Fruit fly (Drosophila melanogaster): ENCODE data around the gene vvl.

dm6 chr3L:6812792-6813330 lies 22.9 kb downstream of the vvl start:
- no peak for TF ChIP-seq achi (GFP tag; optimal IDR thresholded peaks at IDR 0.05)
- TF ChIP-seq CG3919 (GFP tag; optimal IDR thresholded peaks at IDR 0.05) = no peak
- no peak for TF ChIP-seq cyc (GFP tag; optimal IDR thresholded peaks at IDR 0.05)
- no peak for TF ChIP-seq Lpt (GFP tag; optimal IDR thresholded peaks at IDR 0.05)
- TF ChIP-seq CG6854 (GFP tag; optimal IDR thresholded peaks at IDR 0.05) = no peak
- no peak for TF ChIP-seq Blimp-1 (GFP tag; optimal IDR thresholded peaks at IDR 0.05)
- no peak for TF ChIP-seq Smox (GFP tag; optimal IDR thresholded peaks at IDR 0.05)
- TF ChIP-seq Hr39 (GFP tag; optimal IDR thresholded peaks at IDR 0.05) = no peak
- no peak for TF ChIP-seq CG8319 (GFP tag; optimal IDR thresholded peaks at IDR 0.05)
